Fruit fly (Drosophila melanogaster) S2 (cell line): ENCODE measurements around the gene CG31347.

ENCODE experiments used
- CG8478 ChIP-seq: fragments of >200 bp; optimal IDR thresholded peaks from 2 replicates; lab custom pipeline; 2018
- CTCF ChIP-seq, 2 experiments: fragments of >200 bp; optimal IDR thresholded peaks; 2 replicates each; lab custom pipeline; 2018

dm6 chr3R:12697571-12698039, 5.2 kb upstream of the CG31347 start:
- no peak for TF ChIP-seq CG8478
- no peak for TF ChIP-seq CTCF (optimal IDR thresholded peaks at IDR 0.05; lab: Kevin White, UChicago)
